Fruit fly (Drosophila melanogaster): ENCODE results near the gene CG10184.
A peak's percentile ranks its signal among the peaks of the same experiment; 100 is the strongest.

The CG10184 gene

DNA sequence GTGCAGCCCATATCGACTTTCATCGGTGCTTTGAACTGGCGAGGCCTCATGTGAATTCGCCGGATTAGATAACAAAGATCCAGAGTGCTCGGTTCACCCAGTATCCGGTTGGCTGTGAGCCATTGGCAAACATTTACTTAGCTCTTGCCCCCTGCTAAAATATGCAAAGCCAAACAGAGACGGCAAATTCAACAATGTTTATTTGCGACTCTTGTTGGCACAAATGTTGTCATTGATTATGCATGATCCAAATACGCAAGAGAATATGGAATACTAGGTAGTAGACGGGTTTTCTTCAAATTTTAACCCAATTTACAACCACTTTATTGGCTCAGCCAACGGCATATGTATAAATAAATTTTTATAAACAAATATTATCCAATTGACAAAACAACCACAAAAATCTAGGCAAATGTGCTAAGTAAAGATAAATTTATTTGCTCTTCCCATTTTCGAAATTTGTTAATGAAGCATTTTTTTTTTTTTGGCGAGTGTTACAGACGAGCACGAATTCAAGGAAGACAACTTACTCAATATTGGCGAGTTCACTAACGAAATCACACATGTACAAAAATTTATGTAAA, 47.3 kb upstream of the CG10184 start (continued):
- TF ChIP-seq CG18619 (GFP tag; optimal IDR thresholded peaks at IDR 0.05) (peak; percentile 78), Xrp1 (GFP tag; IDR thresholded peaks at IDR 0.05) (0 out of 2 replicates have a peak, but pooled peaks have one; percentile 12), schlank (tag; optimal IDR thresholded peaks at IDR 0.05) (peak; percentile 83), wdn (GFP tag; IDR thresholded peaks at IDR 0.05) (0 out of 2 replicates have a peak, but pooled peaks have one; percentile 21), cad (GFP tag; optimal IDR thresholded peaks at IDR 0.05) (no peak), zen (tag; optimal IDR thresholded peaks at IDR 0.05) (no peak), CG14965 (GFP tag; optimal IDR thresholded peaks at IDR 0.05; ENCODE audit: borderline replicate concordance) (peak; percentile 26), CG3163 (GFP tag; optimal IDR thresholded peaks at IDR 0.05) (peak; percentile 50), CG7372 (GFP tag; IDR thresholded peaks at IDR 0.05) (no peak), CG7839 (tag; optimal IDR thresholded peaks at IDR 0.05) (peak; percentile 60), Oli (tag; optimal IDR thresholded peaks at IDR 0.05) (peak; percentile 39), CG8281 (tag; optimal IDR thresholded peaks at IDR 0.05) (peak; percentile 54), CG6175 (GFP tag; IDR thresholded peaks at IDR 0.05) (peak; percentile 67; the same call in 2 of the 3 replicates), lab (GFP tag; optimal IDR thresholded peaks at IDR 0.05) (peak; percentile 92), CG6813 (GFP tag; optimal IDR thresholded peaks at IDR 0.05) (peak; percentile 65), Ada2b (GFP tag; IDR thresholded peaks at IDR 0.05) (peak; percentile 3; the same call in 1 of the 2 replicates), Bteb2 (GFP tag; optimal IDR thresholded peaks at IDR 0.05) (peak; percentile 63), CG7987 (GFP tag; optimal IDR thresholded peaks at IDR 0.05) (peak; percentile 80), ATbp (GFP tag; optimal IDR thresholded peaks at IDR 0.05) (peak; percentile 33), CG18011 (GFP tag; optimal IDR thresholded peaks at IDR 0.05) (peak; percentile 69), Dll (GFP tag; IDR thresholded peaks at IDR 0.05; ENCODE audit: partially characterized antibody) (no peak), pzg (GFP tag; optimal IDR thresholded peaks at IDR 0.05) (peak; percentile 2), toy (GFP tag; IDR thresholded peaks at IDR 0.05) (no peak), CrebB (tag; optimal IDR thresholded peaks at IDR 0.05) (peak; percentile 62), vfl (GFP tag; optimal IDR thresholded peaks at IDR 0.05) (no peak), CG14050 (GFP tag; IDR thresholded peaks at IDR 0.05) (peak; percentile 33; the same call in 2 of the 3 replicates), CG4360 (GFP tag; IDR thresholded peaks at IDR 0.05) (no peak), eve (GFP tag; optimal IDR thresholded peaks at IDR 0.05) (no peak), MTF-1 (GFP tag; optimal IDR thresholded peaks at IDR 0.05; ENCODE audit: borderline replicate concordance) (peak; percentile 44), CG6683 (GFP tag; optimal IDR thresholded peaks at IDR 0.05) (peak; percentile 69), CG18262 (tag; optimal IDR thresholded peaks at IDR 0.05) (no peak), odd (GFP tag; optimal IDR thresholded peaks at IDR 0.05) (peak; percentile 66), Atf6 (GFP tag; IDR thresholded peaks at IDR 0.05) (peak; percentile 81), stc (GFP tag; IDR thresholded peaks at IDR 0.05) (peak; percentile 50; the same call in 1 of the 2 replicates), ttk (GFP tag; IDR thresholded peaks at IDR 0.05) (0 out of 2 replicates have a peak, but pooled peaks have one; percentile 21), CG3995 (GFP tag; optimal IDR thresholded peaks at IDR 0.05) (peak; percentile 60), Med (GFP tag) (peak; percentile 97), CG33213 (GFP tag; optimal IDR thresholded peaks at IDR 0.05) (peak; percentile 60), CG3847 (GFP tag; IDR thresholded peaks at IDR 0.05) (peak; percentile 50; the same call in 1 of the 2 replicates), gcm2 (GFP tag; optimal IDR thresholded peaks at IDR 0.05) (peak; percentile 27), CG11696 (GFP tag; IDR thresholded peaks at IDR 0.05) (peak; percentile 67), CG7963 (GFP tag; IDR thresholded peaks at IDR 0.05; ENCODE audit: partially characterized antibody) (no peak), gem (tag; optimal IDR thresholded peaks at IDR 0.05) (peak; percentile 63), Hr51 (GFP tag; optimal IDR thresholded peaks at IDR 0.05) (peak; percentile 15 to 56), ara (GFP tag; IDR thresholded peaks at IDR 0.05) (no peak), fu2 (GFP tag; optimal IDR thresholded peaks at IDR 0.05) (peak; percentile 53), jumu (GFP tag; optimal IDR thresholded peaks at IDR 0.05) (peak; percentile 4), CG18476 (GFP tag; optimal IDR thresholded peaks at IDR 0.05) (peak; percentile 31), gcm (GFP tag; optimal IDR thresholded peaks at IDR 0.05) (no peak)
